Fruit fly (Drosophila melanogaster) whole organism, pupa: Measurements from ENCODE around the gene Fas2.

Experiments
- CG10348 ChIP-seq: fragments of 200-800 bp; sonication (Bioruptor generic); IDR thresholded peaks from 2 replicates; pipeline ENCODE4 v1.3.6; 2022; ENCODE audit warnings: missing biosample characterization, missing genetic modification characterization
- CG12605 ChIP-seq: fragments of 200-800 bp; sonication (Bioruptor generic); IDR thresholded peaks from 2 replicates; pipeline ENCODE4 v1.3.6; 2022; ENCODE audit warnings: missing biosample characterization, missing genetic modification characterization
- CG13204 ChIP-seq: fragments of 200-800 bp; sonication (Bioruptor generic); optimal IDR thresholded peaks from 2 replicates; lab custom pipeline; 2018; ENCODE audit warnings: missing biosample characterization, mild to moderate bottlenecking, missing genetic modification characterization, moderate library complexity
- CG14655 ChIP-seq: fragments of 200-800 bp; sonication (Bioruptor generic); optimal IDR thresholded peaks from 3 replicates; lab custom pipeline; 2017; ENCODE audit warnings: mild to moderate bottlenecking, missing biosample characterization, missing genetic modification reagents, missing genetic modification characterization
- CG15710 ChIP-seq: fragments of 200-800 bp; sonication (Bioruptor generic); optimal IDR thresholded peaks from 2 replicates; lab custom pipeline; 2018; ENCODE audit warnings: missing biosample characterization, mild to moderate bottlenecking, missing genetic modification characterization, moderate library complexity
- CG17806 ChIP-seq: fragments of 200-800 bp; sonication (Bioruptor generic); optimal IDR thresholded peaks from 2 replicates; lab custom pipeline; 2018; ENCODE audit warnings: missing biosample characterization, mild to moderate bottlenecking, missing genetic modification characterization, moderate library complexity
- CG32121 ChIP-seq: fragments of 200-800 bp; sonication (Bioruptor generic); IDR thresholded peaks from 2 replicates; pipeline ENCODE4 v1.3.6; 2022; ENCODE audit warnings: missing biosample characterization, missing genetic modification characterization
- CG34367 ChIP-seq: fragments of 200-800 bp; sonication (Bioruptor generic); optimal IDR thresholded peaks from 2 replicates; lab custom pipeline; 2018; ENCODE audit warnings: missing biosample characterization, mild to moderate bottlenecking, missing genetic modification characterization
- CG4496 ChIP-seq: fragments of 200-800 bp; sonication (Bioruptor generic); IDR thresholded peaks from 3 replicates; pipeline ENCODE4 v1.3.6; 2022; ENCODE audit warnings: missing biosample characterization, missing genetic modification characterization
- CG8159 ChIP-seq: fragments of 200-800 bp; sonication (Bioruptor generic); optimal IDR thresholded peaks from 3 replicates; lab custom pipeline; 2018; ENCODE audit warnings: missing biosample characterization, mild to moderate bottlenecking, missing genetic modification characterization, moderate library complexity
- CG8301 ChIP-seq: fragments of 200-800 bp; sonication (Bioruptor generic); optimal IDR thresholded peaks from 2 replicates; lab custom pipeline; 2018; ENCODE audit warnings: missing biosample characterization, mild to moderate bottlenecking, missing genetic modification characterization
- CG9948 ChIP-seq: fragments of 200-800 bp; sonication (Bioruptor generic); optimal IDR thresholded peaks from 2 replicates; lab custom pipeline; 2018; ENCODE audit warnings: missing biosample characterization, mild to moderate bottlenecking, missing genetic modification characterization, moderate library complexity
- D1 ChIP-seq: fragments of 200-800 bp; sonication (Bioruptor generic); optimal IDR thresholded peaks from 2 replicates; lab custom pipeline; 2018; ENCODE audit warnings: missing biosample characterization, mild to moderate bottlenecking, missing genetic modification characterization, moderate library complexity
- EcR ChIP-seq: fragments of 200-800 bp; sonication (Bioruptor generic); optimal IDR thresholded peaks from 3 replicates; lab custom pipeline; 2019; ENCODE audit warnings: missing biosample characterization, missing genetic modification characterization, mild to moderate bottlenecking, moderate library complexity, missing genetic modification reagents
- Ets98B ChIP-seq: fragments of 200-800 bp; sonication (Bioruptor generic); IDR thresholded peaks from 2 replicates; pipeline ENCODE4 v1.3.6; 2022; ENCODE audit warnings: missing biosample characterization, missing genetic modification characterization
- Pif1A ChIP-seq: fragments of 200-800 bp; sonication (Bioruptor generic); optimal IDR thresholded peaks from 3 replicates; lab custom pipeline; 2016; ENCODE audit warnings: missing biosample characterization, missing genetic modification characterization
- Pif1B ChIP-seq: fragments of 200-800 bp; sonication (Bioruptor generic); optimal IDR thresholded peaks from 3 replicates; lab custom pipeline; 2016; ENCODE audit warnings: missing biosample characterization, missing genetic modification characterization
- Snoo ChIP-seq: fragments of 200-800 bp; sonication (Bioruptor generic); optimal IDR thresholded peaks from 3 replicates; lab custom pipeline; 2017; ENCODE audit warnings: missing biosample characterization, mild to moderate bottlenecking, missing genetic modification characterization, inconsistent platforms
- fd96Ca ChIP-seq: fragments of 200-800 bp; sonication (Bioruptor generic); IDR thresholded peaks from 3 replicates; pipeline ENCODE4 v1.3.6; 2022; ENCODE audit warnings: missing biosample characterization, missing genetic modification characterization
- gl ChIP-seq: fragments of 200-800 bp; sonication (Bioruptor generic); optimal IDR thresholded peaks from 2 replicates; lab custom pipeline; 2018; ENCODE audit warnings: missing biosample characterization, mild to moderate bottlenecking, missing genetic modification characterization
- rn ChIP-seq: fragments of 200-800 bp; sonication (Bioruptor generic); IDR thresholded peaks from 2 replicates; pipeline ENCODE4 v1.3.6; 2022; ENCODE audit warnings: missing biosample characterization, missing genetic modification characterization

The Fas2 gene

DNA sequence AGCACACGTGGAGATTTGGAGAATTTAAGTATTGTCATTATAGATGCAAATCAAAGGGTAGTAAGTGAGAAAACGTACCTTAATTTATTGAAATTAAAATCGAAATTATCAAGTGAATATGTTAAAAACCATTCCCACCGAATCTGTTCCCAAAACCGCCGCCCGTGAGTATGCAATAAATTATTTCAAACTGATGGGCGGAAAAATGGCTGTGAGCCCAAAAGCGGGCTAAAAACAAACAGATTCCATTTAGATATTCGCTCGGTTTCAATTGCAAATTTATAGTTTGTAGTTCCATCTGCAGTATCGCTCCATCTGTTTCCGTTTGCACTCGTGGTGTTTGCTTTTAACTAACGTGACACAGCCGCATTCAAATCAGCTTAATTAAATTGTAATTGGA is 8.5 kb upstream of the Fas2 start:
- no peak for TF ChIP-seq gl
- TF ChIP-seq fd96Ca (GFP tag; lab: Robert Waterston, UW), result no peak
- TF ChIP-seq rn (GFP tag; lab: Robert Waterston, UW), result no peak
- no peak for TF ChIP-seq EcR
- no peak for TF ChIP-seq CG12605
- TF ChIP-seq CG17806 (tag; lab: Kevin White, UChicago), result no peak
- no peak for TF ChIP-seq CG9948

DNA sequence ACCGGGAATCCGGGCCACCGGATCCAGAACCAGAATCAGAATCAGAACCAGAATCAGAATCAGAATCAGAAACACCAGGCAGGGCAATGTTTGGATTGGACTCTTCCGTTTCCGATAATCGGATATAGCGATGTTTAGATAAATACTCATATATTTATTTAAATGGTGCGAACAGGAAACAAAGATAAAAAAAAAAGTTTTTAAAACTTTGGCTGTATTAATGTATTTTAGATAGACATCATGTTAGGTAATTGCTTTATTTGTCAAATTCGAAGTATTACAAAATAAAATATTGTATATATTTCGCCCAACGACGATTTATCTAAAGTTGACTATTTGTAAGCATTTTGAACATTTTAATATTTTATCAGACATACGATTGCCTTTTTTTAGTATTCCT is 6.8 kb upstream of the Fas2 start, which contains the start of gene CG43288:
Gene CG43288 (plus strand): TSS at position 301 of the 400 bp plus-strand sequence.
- no peak for TF ChIP-seq rn (GFP tag; lab: Robert Waterston, UW)
- no peak for TF ChIP-seq CG10348 (GFP tag; lab: Robert Waterston, UW)

DNA sequence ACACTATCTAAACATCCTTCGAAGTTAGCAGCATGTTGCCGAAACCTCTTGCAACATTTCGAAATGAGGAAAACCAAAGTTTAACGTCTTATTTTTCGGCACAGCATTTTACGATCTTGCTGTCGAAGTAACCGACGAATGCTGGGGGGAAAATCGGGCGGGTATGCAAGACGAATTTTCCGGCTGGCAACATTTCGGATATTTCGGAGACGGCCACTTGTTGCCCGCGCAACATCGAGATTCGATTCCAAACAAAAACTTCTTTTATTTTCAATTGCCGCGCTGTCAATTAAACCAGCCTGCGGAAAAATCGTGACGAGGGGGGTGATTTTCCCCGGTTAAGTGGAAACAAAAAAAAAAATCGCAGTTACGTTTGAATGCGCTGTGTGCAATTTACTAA is 871 bp upstream of the Fas2 start:
- TF ChIP-seq D1 (tag; lab: Kevin White, UChicago) (no peak), CG9948 (no peak), Snoo (no peak), CG13204 (GFP tag; lab: Kevin White, UChicago) (no peak), EcR (no peak), Ets98B (no peak), CG4496 (no peak), CG32121 (no peak), CG10348 (GFP tag; lab: Robert Waterston, UW) (no peak), CG8159 (tag; lab: Kevin White, UChicago) (no peak), CG17806 (tag; lab: Kevin White, UChicago) (no peak), CG15710 (tag; lab: Kevin White, UChicago) (no peak), CG14655 (GFP tag; lab: Kevin White, UChicago) (no peak), CG8301 (tag; lab: Kevin White, UChicago) (no peak), gl (no peak), Pif1B (GFP tag; lab: Kevin White, UChicago) (no peak), Pif1A (GFP tag; lab: Kevin White, UChicago) (no peak)

DNA sequence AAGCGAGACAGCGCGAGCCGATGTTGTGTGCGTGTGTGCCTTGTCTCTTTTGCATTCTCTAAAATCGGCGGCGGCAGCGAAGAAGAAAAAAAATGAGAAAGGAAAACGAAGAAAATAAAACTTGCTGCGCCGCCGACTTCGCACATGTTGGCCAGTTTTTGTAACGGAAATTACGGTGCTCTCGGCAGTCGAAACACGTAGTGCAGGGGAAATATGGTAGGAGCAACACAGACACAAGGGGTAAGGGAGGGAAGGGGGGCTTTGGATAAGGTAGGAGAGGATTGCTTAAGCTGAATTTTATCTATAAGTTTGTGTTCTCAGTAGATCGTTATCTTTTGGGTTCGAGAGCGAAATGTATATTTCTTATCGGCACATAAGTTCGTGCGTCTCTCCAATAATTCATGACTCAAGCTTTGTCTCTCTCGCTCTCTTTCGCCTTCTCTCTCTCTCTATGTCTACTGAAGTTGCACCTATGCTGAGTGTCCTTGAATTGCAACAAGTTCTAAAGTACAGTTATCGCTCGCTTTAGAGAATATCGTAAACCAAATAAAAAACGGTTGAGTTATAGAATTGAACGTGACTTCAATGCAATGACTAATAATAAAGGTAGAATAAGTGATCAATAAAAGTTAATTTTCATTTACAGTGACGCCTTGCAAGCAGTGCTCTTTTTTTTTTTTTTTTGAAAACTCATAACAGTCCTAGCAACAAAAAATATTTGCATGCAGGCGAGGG is 2.0 kb downstream of the Fas2 start:
- TF ChIP-seq CG9948, result peak; percentile 12
- peak; percentile 70; the same call in 2 of the 3 replicates for TF ChIP-seq CG4496
- TF ChIP-seq CG13204 (GFP tag; lab: Kevin White, UChicago), result peak; percentile 18
- peak; percentile 27 for TF ChIP-seq CG8159 (tag; lab: Kevin White, UChicago)
- TF ChIP-seq Ets98B, result peak; percentile 44; the same call in 1 of the 2 replicates
- peak; percentile 9 for TF ChIP-seq CG34367 (tag; lab: Kevin White, UChicago)
- no peak for TF ChIP-seq Pif1B (GFP tag; lab: Kevin White, UChicago)
- TF ChIP-seq rn (GFP tag; lab: Robert Waterston, UW), result no peak
- no peak for TF ChIP-seq CG8301 (tag; lab: Kevin White, UChicago)
- peak; percentile 33 for TF ChIP-seq CG14655 (GFP tag; lab: Kevin White, UChicago)
- TF ChIP-seq EcR, result peak; percentile 25
- TF ChIP-seq Pif1A (GFP tag; lab: Kevin White, UChicago), result no peak
- TF ChIP-seq CG10348 (GFP tag; lab: Robert Waterston, UW), result no peak
- TF ChIP-seq gl, result no peak
- peak; percentile 27 for TF ChIP-seq CG15710 (tag; lab: Kevin White, UChicago)
- TF ChIP-seq fd96Ca (GFP tag; lab: Robert Waterston, UW), result peak; percentile 42; the same call in 1 of the 3 replicates
- TF ChIP-seq D1 (tag; lab: Kevin White, UChicago), result no peak
- TF ChIP-seq Snoo, result no peak
- peak; percentile 11 for TF ChIP-seq CG17806 (tag; lab: Kevin White, UChicago)
- TF ChIP-seq CG32121, result no peak
- TF ChIP-seq CG12605, result peak; percentile 39; the same call in 1 of the 2 replicates

DNA sequence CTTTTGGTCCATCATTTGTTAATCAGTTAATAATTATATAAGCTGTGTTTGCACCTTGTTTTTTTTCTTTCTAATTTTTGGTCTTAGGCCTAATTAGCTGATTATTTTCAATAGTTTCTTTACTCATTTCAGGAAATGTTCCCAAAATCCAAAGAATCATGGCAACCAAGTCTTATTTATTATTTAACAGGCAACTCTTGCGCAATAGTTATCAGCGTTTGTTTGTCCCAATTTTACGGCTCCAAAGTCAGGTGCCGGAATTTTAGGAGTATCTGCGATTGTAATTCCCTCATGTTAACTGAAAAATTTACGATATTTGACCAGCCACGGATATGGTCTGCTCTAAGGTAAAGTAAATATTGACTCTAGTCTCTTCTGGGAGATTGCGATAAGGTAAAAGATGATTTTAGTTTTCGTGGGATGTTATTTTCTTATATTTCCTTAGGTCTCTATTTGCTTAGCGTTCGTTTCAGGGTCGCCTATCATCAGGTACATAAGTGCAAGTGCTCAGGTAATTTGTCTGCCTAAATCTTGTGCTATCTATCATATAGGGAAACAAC is 3.6 kb downstream of the Fas2 start:
- TF ChIP-seq Pif1B (GFP tag; lab: Kevin White, UChicago) (no peak), CG34367 (tag; lab: Kevin White, UChicago) (no peak), CG8301 (tag; lab: Kevin White, UChicago) (no peak), D1 (tag; lab: Kevin White, UChicago) (no peak), fd96Ca (GFP tag; lab: Robert Waterston, UW) (no peak), Pif1A (GFP tag; lab: Kevin White, UChicago) (no peak), Snoo (no peak), gl (no peak), EcR (no peak), CG32121 (no peak)

DNA sequence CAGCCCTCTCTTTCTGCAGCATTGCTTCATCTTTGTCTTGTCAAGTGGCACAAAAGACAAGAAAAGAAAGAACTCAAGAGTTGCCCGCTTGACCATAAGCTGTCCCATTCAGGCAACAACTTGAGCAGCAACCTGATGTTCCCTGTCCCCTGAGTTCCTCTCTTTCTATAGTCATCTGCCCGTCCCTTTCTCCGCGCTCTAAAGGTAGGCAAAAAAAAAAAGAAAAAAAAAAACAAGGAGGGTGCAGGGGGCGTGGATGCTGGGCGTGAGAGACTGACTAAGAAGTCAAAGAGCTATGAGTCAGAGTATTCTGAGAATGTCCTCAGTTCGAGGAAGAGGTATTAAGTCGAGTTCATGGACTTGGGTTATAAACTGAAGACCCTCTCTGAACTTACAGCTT is 5.3 kb downstream of the Fas2 start:
- peak; percentile 49 for TF ChIP-seq CG15710 (tag; lab: Kevin White, UChicago)
- peak; percentile 36 for TF ChIP-seq gl
- peak; percentile 40 for TF ChIP-seq CG34367 (tag; lab: Kevin White, UChicago)
- TF ChIP-seq D1 (tag; lab: Kevin White, UChicago), result no peak
- TF ChIP-seq Snoo, result no peak
- no peak for TF ChIP-seq CG4496
- TF ChIP-seq CG13204 (GFP tag; lab: Kevin White, UChicago), result peak; percentile 66
- TF ChIP-seq CG8159 (tag; lab: Kevin White, UChicago), result peak; percentile 34
- peak; percentile 68 for TF ChIP-seq EcR
- TF ChIP-seq CG9948, result peak; percentile 35
- peak; percentile 17 for TF ChIP-seq CG17806 (tag; lab: Kevin White, UChicago)
